Worm (Caenorhabditis elegans) whole organism, early embryonic: Measurements from ENCODE around the gene E02H9.9.
A peak's percentile ranks its signal among the peaks of the same experiment; 100 is the strongest.
"Not testable (repeated sequence)": the region's sequence is repeated elsewhere in the genome, so short reads cannot be mapped to it uniquely, and the experiment has no call there.

Source experiments
- B0310.2 ChIP-seq: sonication (generic microtip); optimal IDR thresholded peaks from 2 replicates; lab custom pipeline; 2016; ENCODE audit warnings: mild to moderate bottlenecking, missing genetic modification characterization, missing compliant biosample characterization
- F13C5.2 ChIP-seq: sonication (generic microtip); optimal IDR thresholded peaks from 2 replicates; lab custom pipeline; 2017; ENCODE audit warnings: mild to moderate bottlenecking, missing genetic modification characterization, inconsistent platforms, missing compliant biosample characterization
- aly-1 ChIP-seq: sonication (generic microtip); optimal IDR thresholded peaks from 2 replicates; lab custom pipeline; 2016; ENCODE audit warnings: missing genetic modification characterization, missing compliant biosample characterization
- ama-1 ChIP-seq: fragments of 150-350 bp; optimal IDR thresholded peaks from 2 replicates; lab custom pipeline; 2014
- ceh-13 ChIP-seq: fragments of 200-800 bp; sonication (Bioruptor generic); optimal IDR thresholded peaks from 2 replicates; lab custom pipeline; 2018; ENCODE audit warnings: mild to moderate bottlenecking, missing genetic modification characterization, missing compliant biosample characterization
- ceh-36 ChIP-seq: sonication (generic microtip); optimal IDR thresholded peaks from 2 replicates; lab custom pipeline; 2016; ENCODE audit warnings: missing genetic modification characterization, inconsistent platforms, missing compliant biosample characterization
- ets-7 ChIP-seq: sonication (generic microtip); optimal IDR thresholded peaks from 2 replicates; lab custom pipeline; 2016; ENCODE audit warnings: missing genotype, missing genetic modification characterization, missing compliant biosample characterization
- flt-1 ChIP-seq: fragments of 200-800 bp; sonication (Bioruptor generic); IDR thresholded peaks from 2 replicates; pipeline ENCODE4 v1.3.6; 2022; ENCODE audit warnings: missing genetic modification characterization, missing compliant biosample characterization
- hmbx-1 ChIP-seq: sonication (generic microtip); optimal IDR thresholded peaks from 2 replicates; lab custom pipeline; 2016; ENCODE audit warnings: mild to moderate bottlenecking, missing genetic modification characterization, missing compliant biosample characterization
- hmg-4 ChIP-seq: fragments of 200-800 bp; sonication (Bioruptor generic); optimal IDR thresholded peaks from 2 replicates; lab custom pipeline; 2018; ENCODE audit warnings: mild to moderate bottlenecking, missing genetic modification characterization, missing compliant biosample characterization
- hnd-1 ChIP-seq: sonication (generic microtip); optimal IDR thresholded peaks from 2 replicates; lab custom pipeline; 2016; ENCODE audit warnings: missing genetic modification characterization, missing compliant biosample characterization
- pes-1 ChIP-seq: fragments of 200-800 bp; sonication (Bioruptor generic); IDR thresholded peaks from 2 replicates; pipeline ENCODE4 v1.3.6; 2022; ENCODE audit warnings: missing genetic modification reagents, missing genetic modification characterization, missing compliant biosample characterization
- scrt-1 ChIP-seq: fragments of 200-800 bp; sonication (Bioruptor generic); IDR thresholded peaks from 2 replicates; pipeline ENCODE4 v1.3.6; 2022; ENCODE audit warnings: missing genetic modification characterization, missing compliant biosample characterization
- sea-1 ChIP-seq: fragments of 200-800 bp; sonication (Bioruptor generic); conservative IDR thresholded peaks from 2 replicates; pipeline ENCODE4 v1.3.6; 2022; ENCODE audit warnings: missing genetic modification characterization, missing compliant biosample characterization
- tbx-11 ChIP-seq: fragments of 200-800 bp; sonication (Bioruptor generic); IDR thresholded peaks from 2 replicates; pipeline ENCODE4 v1.3.6; 2022; ENCODE audit warnings: missing genetic modification characterization, missing compliant biosample characterization
- tbx-37 ChIP-seq: fragments of 200-800 bp; sonication (Bioruptor generic); conservative IDR thresholded peaks from 2 replicates; pipeline ENCODE4 v1.3.6; 2022; ENCODE audit warnings: missing genetic modification reagents, missing genetic modification characterization, missing compliant biosample characterization
- tra-4 ChIP-seq: sonication (generic microtip); optimal IDR thresholded peaks from 2 replicates; lab custom pipeline; 2017; ENCODE audit warnings: missing genetic modification characterization, missing compliant biosample characterization

Gene E02H9.9

DNA sequence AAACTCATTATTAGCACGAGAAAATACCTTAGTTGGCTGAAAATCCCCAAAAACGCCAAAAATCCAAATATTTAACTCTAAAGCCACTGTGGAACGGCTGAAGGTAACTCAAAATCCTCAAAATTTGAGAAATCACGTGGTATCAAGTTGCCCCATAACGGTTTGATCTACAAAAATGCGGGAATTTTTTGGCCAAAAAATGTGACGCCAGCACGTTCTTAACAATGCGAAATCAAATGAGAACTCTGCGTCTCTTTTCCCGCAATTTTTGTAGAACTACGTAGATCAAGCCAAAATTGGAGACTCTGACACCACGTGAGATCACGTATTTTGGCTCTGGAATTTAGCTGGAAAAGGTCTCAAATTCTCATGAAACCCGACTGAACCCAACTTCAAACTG lies 6.7 kb upstream of the E02H9.9 start:
- TF ChIP-seq tbx-11 (GFP tag; lab: Robert Waterston, UW) (no peak), B0310.2 (tag; lab: Kevin White, UChicago) (no peak), hmbx-1 (tag; lab: Kevin White, UChicago) (no peak), sea-1 (no peak), tbx-37 (GFP tag; lab: Robert Waterston, UW) (no peak), F13C5.2 (tag; lab: Kevin White, UChicago) (no peak), flt-1 (GFP tag; lab: Robert Waterston, UW) (no peak), ets-7 (tag; lab: Kevin White, UChicago) (no peak)

DNA sequence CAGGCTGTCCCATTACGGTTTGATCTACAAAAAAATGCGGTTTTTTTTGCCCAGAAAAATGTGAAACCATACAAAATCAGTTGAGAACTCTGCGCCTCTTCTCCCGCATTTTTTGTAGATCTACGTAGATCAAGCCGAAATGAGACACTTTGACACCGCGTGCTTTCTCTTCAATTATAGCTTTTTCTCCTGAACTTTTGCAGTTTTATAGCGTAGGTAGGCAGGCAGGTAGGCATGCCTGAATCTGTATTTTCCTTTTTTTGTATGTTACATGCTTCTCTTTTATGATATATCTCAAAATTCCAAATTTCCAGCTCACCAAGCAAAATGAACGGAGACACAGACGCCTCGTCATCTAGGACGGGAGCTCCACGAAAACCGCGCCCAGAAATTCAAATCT lies 5.5 kb upstream of the E02H9.9 start, which contains the start of gene smg-6:
smg-6 (plus strand) TSS at position 301 of the 400 bp plus-strand sequence.
- TF ChIP-seq tbx-11 (GFP tag; lab: Robert Waterston, UW) = no peak
- TF ChIP-seq tbx-37 (GFP tag; lab: Robert Waterston, UW) = no peak
- no peak for TF ChIP-seq sea-1
- no peak for TF ChIP-seq hmbx-1 (tag; lab: Kevin White, UChicago)
- no peak for TF ChIP-seq pes-1 (GFP tag; lab: Robert Waterston, UW)
- no peak for TF ChIP-seq scrt-1 (GFP tag; lab: Robert Waterston, UW)
- no peak for TF ChIP-seq tra-4 (tag; lab: Kevin White, UChicago)
- TF ChIP-seq ama-1 (lab: Kevin White, UChicago) = no peak
- no peak for TF ChIP-seq B0310.2 (tag; lab: Kevin White, UChicago)

DNA sequence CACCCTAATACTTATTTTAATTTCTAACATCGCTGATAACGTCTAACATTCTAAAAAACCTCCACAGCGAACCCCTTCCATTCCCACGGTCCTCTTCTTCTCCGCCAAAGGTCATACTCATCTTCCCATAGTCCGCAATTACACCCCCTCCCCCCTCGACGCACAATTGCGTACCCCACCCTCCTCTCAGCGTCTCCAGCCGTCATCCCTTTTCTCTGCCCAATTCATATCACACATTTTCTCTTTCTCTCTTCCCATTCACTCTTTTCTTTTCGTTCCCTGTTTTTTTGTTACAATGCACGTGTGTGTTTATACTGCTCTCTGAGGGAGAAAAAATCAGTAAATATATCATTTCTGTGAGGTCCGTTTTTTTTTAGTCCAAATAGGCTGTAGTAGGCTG lies 3.8 kb upstream of the E02H9.9 start:
- no peak for TF ChIP-seq ceh-13 (GFP tag; lab: Kevin White, UChicago)
- TF ChIP-seq F13C5.2 (tag; lab: Kevin White, UChicago) = peak; percentile 69

DNA sequence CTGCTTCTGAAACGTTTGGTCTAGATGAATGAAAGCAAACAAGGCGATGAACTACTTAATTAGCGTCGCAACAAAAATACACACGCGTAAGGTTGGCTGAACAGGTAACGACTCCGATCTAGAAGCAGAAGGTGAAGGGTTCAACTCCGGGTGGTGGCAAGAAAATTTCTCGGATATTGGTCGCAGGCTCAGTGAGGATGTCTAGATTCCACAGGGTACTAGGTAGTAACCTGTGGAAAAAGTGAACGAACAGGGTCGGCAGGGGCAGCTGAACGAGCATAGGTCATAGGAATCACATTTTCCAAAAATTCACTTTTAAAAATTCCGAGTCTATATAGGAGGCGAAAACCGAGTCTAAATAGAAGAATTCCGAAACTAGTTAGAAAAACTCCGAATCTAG lies 7.7 kb downstream of the E02H9.9 start:
- 0 out of 2 replicates have a peak, but pooled peaks have one; percentile 16 for TF ChIP-seq pes-1 (GFP tag; lab: Robert Waterston, UW)

DNA sequence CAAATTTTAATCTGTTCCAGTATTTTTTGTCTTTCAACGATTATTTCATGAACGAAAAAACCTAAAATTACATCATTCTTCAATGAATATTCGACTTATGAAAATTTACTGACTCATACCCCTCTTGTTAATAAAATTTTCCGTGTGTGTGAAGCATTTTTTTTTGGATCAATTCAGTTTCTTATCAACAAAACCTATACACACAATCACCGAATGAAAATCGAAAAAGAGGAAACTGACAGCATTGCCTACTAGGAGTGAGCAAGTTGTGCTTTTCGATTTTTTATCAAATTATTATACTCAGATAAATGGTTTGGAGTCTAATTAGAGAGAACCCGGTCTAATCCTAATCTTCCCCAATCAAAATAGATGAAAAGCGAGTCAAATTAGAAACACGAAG lies 9.4 kb downstream of the E02H9.9 start, which contains the start of gene E02H9.3:
E02H9.3 (plus strand) TSS at position 301 of the 400 bp plus-strand sequence.
- not testable (repeated sequence) for TF ChIP-seq ceh-13 (GFP tag; lab: Kevin White, UChicago); ets-7 (tag; lab: Kevin White, UChicago); aly-1 (tag; lab: Kevin White, UChicago)

DNA sequence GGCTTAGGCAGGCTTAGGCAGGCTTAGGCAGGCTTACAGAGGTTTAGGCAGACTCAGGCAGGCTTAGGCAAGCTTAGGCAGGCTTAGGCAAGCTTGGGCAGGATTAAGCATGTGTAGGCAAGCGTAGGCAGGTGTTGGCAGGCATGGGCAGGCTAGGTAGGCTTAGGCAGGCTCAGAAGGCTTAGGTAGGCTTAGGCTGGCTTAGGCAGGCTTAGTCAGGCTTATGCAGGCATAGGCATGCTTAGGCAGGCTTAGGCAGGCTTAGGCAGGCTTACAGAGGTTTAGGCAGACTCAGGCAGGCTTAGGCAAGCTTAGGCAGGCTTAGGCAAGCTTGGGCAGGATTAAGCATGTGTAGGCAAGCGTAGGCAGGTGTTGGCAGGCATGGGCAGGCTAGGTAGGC lies 12.6 kb downstream of the E02H9.9 start:
- TF ChIP-seq ceh-36 (tag; lab: Kevin White, UChicago) = peak; percentile 69

DNA sequence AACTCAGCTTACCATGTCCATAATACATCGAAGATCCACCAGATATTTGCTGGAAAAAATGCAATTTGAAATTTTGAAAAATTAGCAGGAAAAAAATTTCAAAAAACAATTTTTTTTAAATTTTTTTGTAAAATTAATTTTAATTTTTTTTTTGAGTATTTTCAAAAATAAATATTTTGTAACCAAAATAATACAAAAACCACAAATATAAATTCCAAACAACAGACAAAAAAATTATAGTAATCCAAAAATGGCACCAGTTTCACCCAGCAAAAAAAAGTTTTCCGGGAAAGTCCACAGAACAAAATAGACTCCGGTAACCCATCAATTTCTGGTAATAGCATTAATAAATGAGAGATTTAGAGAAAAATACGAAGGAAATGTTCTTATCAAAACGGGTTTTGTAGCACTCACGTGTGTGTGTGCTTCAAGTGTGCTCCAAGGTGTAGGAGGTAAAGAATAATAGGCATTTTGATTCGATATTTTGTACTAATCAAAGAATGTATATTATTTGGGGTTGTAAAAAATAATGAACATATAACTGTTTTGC lies 13.3 kb downstream of the E02H9.9 start, which contains the start of gene nhr-121:
nhr-121 (minus strand) TSS at position 51 of the 550 bp plus-strand sequence.
- TF ChIP-seq B0310.2 (tag; lab: Kevin White, UChicago) (no peak), ceh-13 (GFP tag; lab: Kevin White, UChicago) (no peak), sea-1 (no peak), ceh-36 (tag; lab: Kevin White, UChicago) (no peak), aly-1 (tag; lab: Kevin White, UChicago) (no peak), ets-7 (tag; lab: Kevin White, UChicago) (no peak), ama-1 (lab: Kevin White, UChicago) (no peak), hmg-4 (GFP tag; lab: Kevin White, UChicago) (no peak), F13C5.2 (tag; lab: Kevin White, UChicago) (no peak)

DNA sequence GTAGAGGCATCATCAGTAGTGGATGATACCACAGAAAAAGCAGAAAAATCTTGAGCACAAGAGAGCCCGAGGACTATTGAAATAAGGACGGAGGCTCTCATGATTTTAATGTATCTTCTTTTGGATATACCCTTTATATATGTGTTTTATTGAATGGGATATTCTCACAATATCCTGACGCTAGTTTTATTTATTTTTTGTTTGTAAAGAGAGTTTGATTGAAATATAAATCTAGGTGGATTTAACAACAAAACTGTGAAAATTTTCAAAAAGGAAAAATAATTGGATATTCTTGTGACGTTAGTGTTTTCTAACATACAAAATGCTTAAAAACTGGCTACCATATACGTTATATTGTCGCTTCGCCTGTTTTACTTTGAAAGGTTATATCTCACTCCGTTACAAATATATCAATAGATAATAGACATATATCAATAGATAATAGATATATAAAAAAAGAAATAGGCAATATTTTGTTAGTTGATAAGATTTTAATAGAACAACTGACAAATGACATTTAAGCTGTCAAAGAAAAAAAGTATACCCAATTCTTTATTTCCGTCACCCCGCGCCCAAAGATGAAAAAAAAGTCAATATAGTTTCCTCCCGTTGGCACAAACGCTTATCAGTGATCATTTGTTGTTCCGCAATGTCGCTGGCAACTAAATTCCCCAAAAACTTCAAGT lies 22.4 kb downstream of the E02H9.9 start, which contains the start of the genes E02H9.7 and klo-2:
E02H9.7 (minus strand) TSS at position 101 of the 686 bp plus-strand sequence.
klo-2 (plus strand) TSS at position 636 of the 686 bp plus-strand sequence.
- TF ChIP-seq pes-1 (GFP tag; lab: Robert Waterston, UW) (no peak), ceh-36 (tag; lab: Kevin White, UChicago) (no peak), ets-7 (tag; lab: Kevin White, UChicago) (no peak), hmg-4 (GFP tag; lab: Kevin White, UChicago) (no peak), tra-4 (tag; lab: Kevin White, UChicago) (no peak), tbx-37 (GFP tag; lab: Robert Waterston, UW) (no peak), flt-1 (GFP tag; lab: Robert Waterston, UW) (no peak), tbx-11 (GFP tag; lab: Robert Waterston, UW) (no peak), scrt-1 (GFP tag; lab: Robert Waterston, UW) (no peak), F13C5.2 (tag; lab: Kevin White, UChicago) (no peak), ceh-13 (GFP tag; lab: Kevin White, UChicago) (no peak), hnd-1 (tag; lab: Kevin White, UChicago) (no peak), hmbx-1 (tag; lab: Kevin White, UChicago) (no peak), B0310.2 (tag; lab: Kevin White, UChicago) (no peak), sea-1 (no peak)
